Worm (Caenorhabditis elegans) whole organism, mixed stage, embryonic: ENCODE measurements around the gene W03C9.1.

Experiments
- bed-3 ChIP-seq: fragments of 200-800 bp; sonication (Bioruptor generic); optimal IDR thresholded peaks from 3 replicates; lab custom pipeline; 2018; ENCODE audit warnings: mild to moderate bottlenecking, missing genetic modification characterization, moderate library complexity, missing compliant biosample characterization
- flh-1 ChIP-seq: fragments of 200-800 bp; sonication (Bioruptor generic); optimal IDR thresholded peaks from 2 replicates; lab custom pipeline; 2018; ENCODE audit warnings: mild to moderate bottlenecking, missing genetic modification characterization, moderate library complexity, missing compliant biosample characterization
- mab-5 ChIP-seq: fragments of 150-350 bp; optimal IDR thresholded peaks from 2 replicates; lab custom pipeline; 2014; ENCODE audit warnings: missing biosample characterization, missing genetic modification characterization
- nhr-12 ChIP-seq: fragments of 150-350 bp; optimal IDR thresholded peaks from 2 replicates; lab custom pipeline; 2014; ENCODE audit warnings: missing biosample characterization, missing genetic modification characterization
- nhr-28 ChIP-seq: fragments of 150-350 bp; optimal IDR thresholded peaks from 2 replicates; lab custom pipeline; 2014; ENCODE audit warnings: missing biosample characterization, missing genetic modification characterization
- nhr-76 ChIP-seq: sonication (generic microtip); optimal IDR thresholded peaks from 2 replicates; lab custom pipeline; 2017; ENCODE audit warnings: missing biosample characterization, missing genetic modification characterization
- tbx-8 ChIP-seq: fragments of 200-800 bp; sonication (Bioruptor generic); optimal IDR thresholded peaks from 2 replicates; lab custom pipeline; 2018; ENCODE audit warnings: mild to moderate bottlenecking, missing genetic modification characterization, moderate library complexity, missing compliant biosample characterization

DNA sequence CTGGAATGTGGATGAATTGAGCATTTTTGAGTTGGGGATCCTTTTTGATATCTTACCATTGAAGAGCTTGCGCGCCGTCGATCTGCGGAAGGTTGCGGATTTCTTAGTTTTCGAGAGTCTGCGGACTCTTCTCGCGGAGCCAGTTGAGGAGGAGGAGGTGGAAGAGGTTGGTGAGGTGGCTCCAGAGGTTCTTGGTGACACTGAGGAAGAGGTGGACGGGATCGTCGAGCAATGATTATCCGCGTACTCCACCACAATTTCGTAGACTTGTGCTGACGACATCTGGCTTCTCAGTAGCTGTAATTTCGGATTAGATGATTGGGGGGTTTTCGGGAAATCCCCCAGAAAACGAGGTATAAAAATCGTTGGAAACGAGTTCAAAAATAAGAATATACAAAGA, 15.4 kb upstream of the W03C9.1 start, which contains the start of gene Y17G7B.21:
- no peak for TF ChIP-seq nhr-28
- no peak for TF ChIP-seq nhr-12 (tag; lab: Kevin White, UChicago)
- no peak for TF ChIP-seq tbx-8
- TF ChIP-seq flh-1 (GFP tag; lab: Kevin White, UChicago), result no peak
- TF ChIP-seq bed-3 (GFP tag; lab: Kevin White, UChicago), result no peak
- no peak for TF ChIP-seq mab-5
- no peak for TF ChIP-seq nhr-76 (tag; lab: Kevin White, UChicago)
